Worm (Caenorhabditis elegans): Measurements from ENCODE around the gene hoe-1.
"Not testable (repeated sequence)": the region's sequence is repeated elsewhere in the genome, so short reads cannot be mapped to it uniquely, and the experiment has no call there.

ce11 chrIV:4784687-4785086, 40.6 kb upstream of the hoe-1 start:
- not testable (repeated sequence) for TF ChIP-seq pha-4 (tag; optimal IDR thresholded peaks at IDR 0.05); ama-1 (optimal IDR thresholded peaks at IDR 0.05)
